Fruit fly (Drosophila melanogaster) whole organism, wandering third instar larva: ENCODE measurements around the gene CG11693.

Experiments used
- Dfd ChIP-seq: fragments of >200 bp; optimal IDR thresholded peaks from 2 replicates; lab custom pipeline; 2017; ENCODE audit warnings: missing biosample characterization, missing genetic modification characterization
- Dif ChIP-seq: fragments of 200-275, 200-300 bp; sonication (Bioruptor generic); optimal IDR thresholded peaks from 2 replicates; lab custom pipeline; 2018; ENCODE audit warnings: missing biosample characterization, missing genetic modification characterization; ENCODE audit not compliant: partially characterized antibody
- Hr78 ChIP-seq: fragments of >200 bp; optimal IDR thresholded peaks from 2 replicates; lab custom pipeline; 2017; ENCODE audit warnings: missing biosample characterization, missing genetic modification characterization
- Hr83 ChIP-seq: fragments of 200-300 bp; sonication (Bioruptor generic); optimal IDR thresholded peaks from 2 replicates; lab custom pipeline; 2016; ENCODE audit warnings: missing biosample characterization, mild to moderate bottlenecking, missing genetic modification characterization, moderate library complexity; ENCODE audit not compliant: poor library complexity, severe bottlenecking
- Myc ChIP-seq: fragments of >200 bp; optimal IDR thresholded peaks from 2 replicates; lab custom pipeline; 2017
- Sp1 ChIP-seq: fragments of 200-800 bp; sonication (Bioruptor generic); optimal IDR thresholded peaks from 3 replicates; lab custom pipeline; 2019; ENCODE audit warnings: missing biosample characterization, mild to moderate bottlenecking, missing genetic modification characterization, moderate library complexity
- ey ChIP-seq: fragments of 200-800 bp; sonication (Bioruptor generic); optimal IDR thresholded peaks from 2 replicates; lab custom pipeline; 2016; ENCODE audit warnings: missing biosample characterization, missing genetic modification characterization
- h ChIP-seq: fragments of 200-800 bp; sonication (Bioruptor generic); optimal IDR thresholded peaks from 3 replicates; lab custom pipeline; 2016; ENCODE audit warnings: missing biosample characterization, mild to moderate bottlenecking, missing genetic modification characterization
- lola ChIP-seq: fragments of >200 bp; optimal IDR thresholded peaks from 2 replicates; lab custom pipeline; 2017; ENCODE audit warnings: missing biosample characterization, missing genetic modification characterization
- psq ChIP-seq: fragments of 200-800 bp; sonication (Bioruptor generic); optimal IDR thresholded peaks from 3 replicates; lab custom pipeline; 2017; ENCODE audit warnings: missing biosample characterization, mild to moderate bottlenecking, missing genetic modification characterization, moderate library complexity

DNA sequence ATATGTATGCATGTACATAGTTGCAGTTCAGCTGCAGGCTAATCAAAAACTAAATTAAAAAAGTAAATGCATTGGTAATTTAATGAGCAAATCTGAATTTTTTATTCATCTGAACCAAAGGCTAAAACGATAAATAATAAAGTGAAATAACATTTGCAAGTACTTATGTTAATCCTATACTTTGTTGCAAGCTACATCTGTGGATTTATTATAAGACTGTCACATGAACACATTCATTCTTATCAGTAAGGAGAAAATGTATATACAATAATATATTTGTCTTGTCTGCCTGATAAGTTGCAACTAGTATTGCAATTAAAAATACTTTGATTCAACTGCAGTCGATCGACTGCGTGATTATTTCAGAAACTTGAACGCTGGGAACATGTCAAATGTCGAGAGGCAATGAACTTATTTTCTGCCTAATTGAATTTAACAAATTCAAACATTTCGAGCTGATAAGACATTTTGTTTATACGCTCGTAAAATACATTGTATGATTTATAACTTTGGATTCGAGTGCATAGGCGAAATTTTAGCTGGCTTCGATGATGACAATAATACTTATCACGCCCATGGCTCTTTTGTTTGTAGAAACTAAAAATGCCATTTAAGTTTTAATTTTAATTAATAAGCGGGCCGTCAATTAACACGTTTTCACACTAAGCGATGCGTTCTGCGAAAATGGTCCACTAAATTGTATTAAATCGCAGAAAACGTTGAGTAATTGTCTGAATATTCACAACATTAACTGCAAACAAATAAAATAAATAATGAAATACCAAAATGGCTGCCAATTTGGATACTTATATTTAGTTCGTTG is 17.6 kb upstream of the CG11693 start:
- no peak for TF ChIP-seq h (GFP tag; lab: Kevin White, UChicago)
- no peak for TF ChIP-seq Sp1 (GFP tag; lab: Kevin White, UChicago)
- no peak for TF ChIP-seq Hr83
- no peak for TF ChIP-seq lola
- TF ChIP-seq Dfd = no peak
- no peak for TF ChIP-seq psq (GFP tag; lab: Kevin White, UChicago)
- TF ChIP-seq Hr78 (GFP tag; lab: Kevin White, UChicago) = no peak
- no peak for TF ChIP-seq Dif
- no peak for TF ChIP-seq Myc
- TF ChIP-seq ey = no peak
